Fruit fly (Drosophila melanogaster): Measurements from ENCODE around the gene Fuca.
A peak's percentile ranks its signal among the peaks of the same experiment; 100 is the strongest.

Fuca gene

DNA sequence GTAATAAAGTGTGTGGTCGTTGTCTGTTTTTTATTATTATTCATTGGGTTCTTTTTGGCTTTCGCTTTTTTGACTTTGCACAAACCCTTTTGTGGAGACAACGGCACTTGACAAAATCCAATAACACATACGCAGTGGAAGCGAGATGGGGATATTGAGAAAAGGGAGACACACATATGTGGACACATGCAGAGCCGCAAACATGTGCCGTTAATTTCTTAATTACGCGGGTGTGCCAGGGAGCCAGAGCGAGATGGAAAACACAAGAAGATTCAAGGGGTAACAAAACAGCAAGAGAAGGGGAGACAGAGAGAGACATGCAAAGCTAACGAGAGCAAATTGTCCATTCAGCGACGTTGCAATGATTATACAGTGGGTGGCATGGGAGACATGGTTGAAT, 30.1 kb downstream of the Fuca start:
- TF ChIP-seq CG4730 (GFP tag; IDR thresholded peaks at IDR 0.05) (no peak), GATAe (GFP tag; conservative IDR thresholded peaks at IDR 0.05) (no peak), pan (optimal IDR thresholded peaks at IDR 0.05) (no peak), pan (GFP tag; optimal IDR thresholded peaks at IDR 0.05 in 1 of 2, IDR thresholded peaks at IDR 0.05 in 1 of 2) (no peak), CG15269 (tag; optimal IDR thresholded peaks at IDR 0.05) (peak; percentile 15), CG10321 (GFP tag; IDR thresholded peaks at IDR 0.05) (peak; percentile 65; the same call in 1 of the 2 replicates), E2f2 (GFP tag; IDR thresholded peaks at IDR 0.05) (no peak), Dll (GFP tag; IDR thresholded peaks at IDR 0.05; ENCODE audit: partially characterized antibody) (0 out of 4 replicates have a peak, but pooled peaks have one; percentile 18), rib (GFP tag; IDR thresholded peaks at IDR 0.05) (0 out of 2 replicates have a peak, but pooled peaks have one; percentile 27), p53 (GFP tag; optimal IDR thresholded peaks at IDR 0.05) (peak; percentile 13), sr (GFP tag; IDR thresholded peaks at IDR 0.05) (no peak), Bteb2 (GFP tag; optimal IDR thresholded peaks at IDR 0.05) (no peak), CG6254 (GFP tag; optimal IDR thresholded peaks at IDR 0.05) (no peak), pros (GFP tag; optimal IDR thresholded peaks at IDR 0.05) (peak; percentile 38), CG15479 (GFP tag; optimal IDR thresholded peaks at IDR 0.05) (no peak), ara (GFP tag; IDR thresholded peaks at IDR 0.05) (0 out of 2 replicates have a peak, but pooled peaks have one; percentile 24), CG1603 (tag; optimal IDR thresholded peaks at IDR 0.05) (peak; percentile 18), Hsf (GFP tag; optimal IDR thresholded peaks at IDR 0.05) (no peak), Sry-δ (GFP tag; optimal IDR thresholded peaks at IDR 0.05) (no peak), CG7271 (tag; optimal IDR thresholded peaks at IDR 0.05) (no peak), z (GFP tag; IDR thresholded peaks at IDR 0.05) (0 out of 3 replicates have a peak, but pooled peaks have one; percentile 49), tna (GFP tag; IDR thresholded peaks at IDR 0.05; ENCODE audit: partially characterized antibody) (peak; percentile 31; the same call in 1 of the 2 replicates), gcm (GFP tag; optimal IDR thresholded peaks at IDR 0.05) (peak; percentile 45), Deaf1 (tag; optimal IDR thresholded peaks at IDR 0.05) (no peak), CG17361 (GFP tag; IDR thresholded peaks at IDR 0.05) (no peak), chinmo (GFP tag; IDR thresholded peaks at IDR 0.05; ENCODE audit: partially characterized antibody) (peak; percentile 73; the same call in 1 of the 4 replicates), CG1832 (GFP tag; optimal IDR thresholded peaks at IDR 0.05) (peak; percentile 60), row (GFP tag; IDR thresholded peaks at IDR 0.05) (0 out of 3 replicates have a peak, but pooled peaks have one; percentile 14), CG7786 (GFP tag; optimal IDR thresholded peaks at IDR 0.05) (peak; percentile 21), Eip74EF (GFP tag; optimal IDR thresholded peaks at IDR 0.05) (no peak), abd-A (tag; optimal IDR thresholded peaks at IDR 0.05) (peak; percentile 27), Tbp (GFP tag; optimal IDR thresholded peaks at IDR 0.05) (no peak), ems (GFP tag; optimal IDR thresholded peaks at IDR 0.05) (no peak), cwo (GFP tag; optimal IDR thresholded peaks at IDR 0.05) (peak; percentile 3), mirr (GFP tag; optimal IDR thresholded peaks at IDR 0.05) (peak; percentile 30), sug (tag; optimal IDR thresholded peaks at IDR 0.05) (peak; percentile 17), Med (GFP tag) (peak; percentile 65), btn (GFP tag; optimal IDR thresholded peaks at IDR 0.05) (peak; percentile 4), dm (GFP tag; optimal IDR thresholded peaks at IDR 0.05) (peak; percentile 0), CG3847 (GFP tag; IDR thresholded peaks at IDR 0.05) (0 out of 2 replicates have a peak, but pooled peaks have one; percentile 21), Mrtf (GFP tag; IDR thresholded peaks at IDR 0.05) (no peak), crol (GFP tag; IDR thresholded peaks at IDR 0.05) (peak; percentile 73; the same call in 1 of the 2 replicates), CG18599 (GFP tag; optimal IDR thresholded peaks at IDR 0.05) (peak; percentile 1), Sin3A (optimal IDR thresholded peaks at IDR 0.05) (no peak), dysf (GFP tag; IDR thresholded peaks at IDR 0.05) (0 out of 3 replicates have a peak, but pooled peaks have one; percentile 15), twi (tag; optimal IDR thresholded peaks at IDR 0.05) (peak; percentile 96), repo (GFP tag; optimal IDR thresholded peaks at IDR 0.05) (peak; percentile 9), dpn (GFP tag; optimal IDR thresholded peaks at IDR 0.05) (peak in 1 of 2 experiments; percentile 0), CG7745 (tag; optimal IDR thresholded peaks at IDR 0.05) (peak; percentile 93), CG3163 (GFP tag; optimal IDR thresholded peaks at IDR 0.05) (peak; percentile 34), Dbx (GFP tag; IDR thresholded peaks at IDR 0.05) (0 out of 3 replicates have a peak, but pooled peaks have one; percentile 30)
